Worm (Caenorhabditis elegans) whole organism, L1 larva: ENCODE results near the gene srsx-15.

Experiments
- C16A3.4 ChIP-seq: fragments of 150-350 bp; optimal IDR thresholded peaks from 2 replicates; lab custom pipeline; 2014; ENCODE audit warnings: missing biosample characterization, missing genetic modification characterization
- aha-1 ChIP-seq: fragments of 150-350 bp; optimal IDR thresholded peaks from 2 replicates; lab custom pipeline; 2014; ENCODE audit warnings: missing biosample characterization, missing genetic modification characterization
- alr-1 ChIP-seq: fragments of 200-800 bp; sonication (Bioruptor generic); optimal IDR thresholded peaks from 2 replicates; lab custom pipeline; 2018; ENCODE audit warnings: borderline replicate concordance, mild to moderate bottlenecking, missing genetic modification characterization, missing compliant biosample characterization
- aly-2 ChIP-seq: fragments of 150-350 bp; optimal IDR thresholded peaks from 2 replicates; lab custom pipeline; 2014; ENCODE audit warnings: missing biosample characterization, missing genetic modification characterization
- ama-1 ChIP-seq: fragments of 150-350 bp; optimal IDR thresholded peaks from 2 replicates; lab custom pipeline; 2014
- blmp-1 ChIP-seq: fragments of 150-350 bp; optimal IDR thresholded peaks from 2 replicates; lab custom pipeline; 2014; ENCODE audit warnings: missing biosample characterization, missing genetic modification characterization
- ceh-63 ChIP-seq: fragments of 200-800 bp; sonication (Bioruptor generic); optimal IDR thresholded peaks from 2 replicates; lab custom pipeline; 2018; ENCODE audit warnings: mild to moderate bottlenecking, missing genetic modification characterization, missing compliant biosample characterization
- ceh-8 ChIP-seq: fragments of 200-800 bp; sonication (Bioruptor generic); optimal IDR thresholded peaks from 2 replicates; lab custom pipeline; 2018; ENCODE audit warnings: mild to moderate bottlenecking, missing genetic modification characterization, moderate library complexity, missing compliant biosample characterization
- ceh-88 ChIP-seq: fragments of 200-800 bp; sonication (Bioruptor generic); IDR thresholded peaks from 2 replicates; pipeline ENCODE4 v1.3.6; 2022; ENCODE audit warnings: missing genetic modification characterization, missing compliant biosample characterization
- ceh-90 ChIP-seq: sonication (generic microtip); optimal IDR thresholded peaks from 2 replicates; lab custom pipeline; 2016; ENCODE audit warnings: missing genetic modification characterization, missing compliant biosample characterization
- ces-1 ChIP-seq: fragments of 150-350 bp; optimal IDR thresholded peaks from 2 replicates; lab custom pipeline; 2014; ENCODE audit warnings: missing biosample characterization, missing genetic modification reagents, missing genetic modification characterization
- dpl-1 ChIP-seq, 3 experiments: fragments of 150-350 bp in 2 of 3; sonication (generic microtip) in 1 of 3; optimal IDR thresholded peaks; 2 replicates each; lab custom pipeline; 2014 to 2017; ENCODE audit warnings: missing biosample characterization in 3 of 3, missing genetic modification characterization in 3 of 3, missing genetic modification reagents in 3 of 3
- dsc-1 ChIP-seq: sonication (generic microtip); optimal IDR thresholded peaks from 2 replicates; lab custom pipeline; 2016; ENCODE audit warnings: mild to moderate bottlenecking, missing genetic modification characterization, missing compliant biosample characterization
- efl-1 ChIP-seq, 4 experiments: fragments of 150-350 bp; optimal IDR thresholded peaks in 3 of 4; peaks in 1 of 4; 1 replicate in 1 of 4; 2 replicates in 3 of 4; lab custom pipeline; 2014; ENCODE audit warnings: missing biosample characterization in 2 of 4, missing genetic modification characterization in 2 of 4, missing genetic modification reagents in 2 of 4
- efl-3 ChIP-seq: fragments of 200-800 bp; sonication (Bioruptor generic); optimal IDR thresholded peaks from 2 replicates; lab custom pipeline; 2018; ENCODE audit warnings: mild to moderate bottlenecking, missing genetic modification characterization, missing compliant biosample characterization
- egl-13 ChIP-seq: sonication (generic microtip); optimal IDR thresholded peaks from 2 replicates; lab custom pipeline; 2016; ENCODE audit warnings: missing genotype, missing genetic modification reagents, missing genetic modification characterization, missing compliant biosample characterization
- egl-27 ChIP-seq, 2 experiments: fragments of 150-350 bp in 1 of 2; sonication (generic microtip); optimal IDR thresholded peaks; 3 replicates each; lab custom pipeline; 2017 to 2018; ENCODE audit warnings: missing biosample characterization in 2 of 2, missing genetic modification characterization in 2 of 2, missing genetic modification reagents in 2 of 2
- elt-2 ChIP-seq: sonication (generic microtip); optimal IDR thresholded peaks from 2 replicates; lab custom pipeline; 2016; ENCODE audit warnings: missing genetic modification characterization, mild to moderate bottlenecking, inconsistent platforms, missing compliant biosample characterization, missing genetic modification reagents
- elt-3 ChIP-seq, 6 experiments: fragments of 150-350 bp in 1 of 6; sonication (generic microtip); optimal IDR thresholded peaks; 2 replicates each; lab custom pipeline; 2017 to 2018; ENCODE audit warnings: missing biosample characterization in 6 of 6, missing genetic modification characterization in 6 of 6, inconsistent platforms in 1 of 6
- fkh-10 ChIP-seq: sonication (generic microtip); optimal IDR thresholded peaks from 2 replicates; lab custom pipeline; 2017; ENCODE audit warnings: missing biosample characterization, missing genetic modification reagents, missing genetic modification characterization
- fkh-4 ChIP-seq: sonication (generic microtip); optimal IDR thresholded peaks from 2 replicates; lab custom pipeline; 2016; ENCODE audit warnings: missing compliant biosample characterization, missing genetic modification characterization, borderline replicate concordance
- fos-1 ChIP-seq: fragments of 150-350 bp; optimal IDR thresholded peaks from 2 replicates; lab custom pipeline; 2014; ENCODE audit warnings: missing biosample characterization, missing genetic modification characterization
- grh-1 ChIP-seq: fragments of 200-800 bp; sonication (Bioruptor generic); IDR thresholded peaks from 2 replicates; pipeline ENCODE4 v1.3.6; 2022; ENCODE audit warnings: missing genetic modification reagents, missing genetic modification characterization, missing compliant biosample characterization
- hlh-17 ChIP-seq: fragments of 200-800 bp; sonication (Bioruptor generic); optimal IDR thresholded peaks from 2 replicates; lab custom pipeline; 2018; ENCODE audit warnings: missing genetic modification characterization, mild to moderate bottlenecking, missing compliant biosample characterization, moderate library complexity, borderline replicate concordance
- hlh-4 ChIP-seq: sonication (generic microtip); optimal IDR thresholded peaks from 2 replicates; lab custom pipeline; 2016; ENCODE audit warnings: mild to moderate bottlenecking, missing genetic modification characterization, missing compliant biosample characterization
- jun-1 ChIP-seq: fragments of 150-350 bp; optimal IDR thresholded peaks from 2 replicates; lab custom pipeline; 2014; ENCODE audit warnings: missing biosample characterization, missing genetic modification reagents, missing genetic modification characterization
- lin-35 ChIP-seq, 2 experiments: fragments of 150-350 bp; optimal IDR thresholded peaks; 2 replicates each; lab custom pipeline; 2014; ENCODE audit warnings: missing biosample characterization in 2 of 2, missing genetic modification characterization in 2 of 2, missing genetic modification reagents in 2 of 2
- lin-39 ChIP-seq: fragments of 150-350 bp; optimal IDR thresholded peaks from 2 replicates; lab custom pipeline; 2014; ENCODE audit warnings: missing biosample characterization, missing genetic modification reagents, missing genetic modification characterization
- lir-3 ChIP-seq: sonication (generic microtip); optimal IDR thresholded peaks from 2 replicates; lab custom pipeline; 2016; ENCODE audit warnings: mild to moderate bottlenecking, missing genetic modification characterization, moderate library complexity, missing compliant biosample characterization; ENCODE audit not compliant: poor library complexity
- lsy-2 ChIP-seq, 2 experiments: fragments of 150-350 bp; optimal IDR thresholded peaks; 2 replicates each; lab custom pipeline; 2014; ENCODE audit warnings: missing biosample characterization in 2 of 2, missing genetic modification characterization in 2 of 2
- mab-9 ChIP-seq: fragments of 200-800 bp; sonication (Bioruptor generic); IDR thresholded peaks from 2 replicates; pipeline ENCODE4 v1.3.6; 2022; ENCODE audit warnings: missing genetic modification reagents, missing genetic modification characterization, missing compliant biosample characterization
- mep-1 ChIP-seq: fragments of 150-350 bp; optimal IDR thresholded peaks from 2 replicates; lab custom pipeline; 2014; ENCODE audit warnings: missing biosample characterization, missing genetic modification characterization
- nhr-12 ChIP-seq: sonication (generic microtip); optimal IDR thresholded peaks from 2 replicates; lab custom pipeline; 2017; ENCODE audit warnings: missing biosample characterization, missing genetic modification characterization
- nhr-20 ChIP-seq: sonication (generic microtip); optimal IDR thresholded peaks from 2 replicates; lab custom pipeline; 2016; ENCODE audit warnings: mild to moderate bottlenecking, missing genetic modification characterization, missing compliant biosample characterization
- nhr-28 ChIP-seq: fragments of 150-350 bp; optimal IDR thresholded peaks from 2 replicates; lab custom pipeline; 2014; ENCODE audit warnings: missing biosample characterization, missing genetic modification characterization
- nhr-77 ChIP-seq: fragments of 150-350 bp; optimal IDR thresholded peaks from 2 replicates; lab custom pipeline; 2014; ENCODE audit warnings: missing biosample characterization, missing genetic modification characterization
- nhr-90 ChIP-seq: sonication (generic microtip); optimal IDR thresholded peaks from 2 replicates; lab custom pipeline; 2016; ENCODE audit warnings: mild to moderate bottlenecking, missing genetic modification characterization, missing compliant biosample characterization; ENCODE audit not compliant: poor library complexity
- snpc-4 ChIP-seq: fragments of 150-350 bp; optimal IDR thresholded peaks from 2 replicates; lab custom pipeline; 2014; ENCODE audit warnings: missing biosample characterization, missing genetic modification characterization
- snu-23 ChIP-seq: sonication (generic microtip); optimal IDR thresholded peaks from 2 replicates; lab custom pipeline; 2016; ENCODE audit warnings: missing genetic modification characterization, missing compliant biosample characterization
- sox-4 ChIP-seq: sonication (generic microtip); optimal IDR thresholded peaks from 2 replicates; lab custom pipeline; 2016; ENCODE audit warnings: missing genetic modification characterization, missing compliant biosample characterization
- sptf-1 ChIP-seq: fragments of 150-350 bp; optimal IDR thresholded peaks from 2 replicates; lab custom pipeline; 2014; ENCODE audit warnings: missing biosample characterization, missing genetic modification characterization
- swsn-7 ChIP-seq: sonication (generic microtip); optimal IDR thresholded peaks from 2 replicates; lab custom pipeline; 2016; ENCODE audit warnings: missing genetic modification characterization, missing compliant biosample characterization
- tbx-2 ChIP-seq: sonication (generic microtip); optimal IDR thresholded peaks from 2 replicates; lab custom pipeline; 2016; ENCODE audit warnings: missing genetic modification characterization, missing compliant biosample characterization
- tlp-1 ChIP-seq: fragments of 150-350 bp; optimal IDR thresholded peaks from 2 replicates; lab custom pipeline; 2014; ENCODE audit warnings: missing biosample characterization, missing genetic modification characterization
- unc-130 ChIP-seq: fragments of 150-350 bp; optimal IDR thresholded peaks from 2 replicates; lab custom pipeline; 2017; ENCODE audit warnings: missing biosample characterization, missing genetic modification characterization, inconsistent platforms
- unc-62 ChIP-seq: fragments of 150-350 bp; optimal IDR thresholded peaks from 2 replicates; lab custom pipeline; 2014; ENCODE audit warnings: missing biosample characterization, missing genetic modification reagents, missing genetic modification characterization
- unc-86 ChIP-seq: sonication (generic microtip); optimal IDR thresholded peaks from 2 replicates; lab custom pipeline; 2016; ENCODE audit warnings: missing genetic modification characterization, missing compliant biosample characterization
- unc-98 ChIP-seq: fragments of 200-800 bp; sonication (Bioruptor generic); IDR thresholded peaks from 2 replicates; pipeline ENCODE4 v1.3.6; 2022; ENCODE audit warnings: missing genetic modification characterization, missing compliant biosample characterization
- zip-4 ChIP-seq: fragments of 200-800 bp; sonication (Bioruptor generic); optimal IDR thresholded peaks from 2 replicates; lab custom pipeline; 2018; ENCODE audit warnings: mild to moderate bottlenecking, missing genetic modification characterization, moderate library complexity, missing compliant biosample characterization
- ztf-4 ChIP-seq: fragments of 150-350 bp; optimal IDR thresholded peaks from 2 replicates; lab custom pipeline; 2014; ENCODE audit warnings: missing biosample characterization, missing genetic modification characterization

The srsx-15 gene

DNA sequence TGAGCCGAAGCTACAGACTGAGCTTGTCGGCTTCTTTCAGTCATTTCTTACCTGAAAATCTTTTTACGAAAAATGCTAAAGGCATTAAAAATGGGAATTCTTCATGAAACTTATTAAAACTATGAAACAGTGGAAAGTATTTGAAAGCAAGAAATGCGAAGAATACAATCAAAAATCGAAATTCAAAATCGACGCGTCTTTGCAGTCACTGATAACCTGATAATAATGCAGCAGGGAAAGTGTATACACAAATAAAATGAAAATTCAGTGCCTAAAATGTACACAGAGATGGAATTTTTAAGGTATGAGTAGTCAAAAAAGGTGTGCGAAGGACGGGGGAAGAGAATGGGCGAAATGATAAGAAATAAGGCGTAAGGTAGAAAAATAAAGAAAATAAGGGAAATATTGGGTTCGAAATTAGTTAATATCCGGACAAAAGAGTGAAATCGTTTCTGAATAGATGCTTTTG lies 9.0 kb downstream of the srsx-15 start, which contains the start of gene C39H7.4:
TSS of gene C39H7.4 (minus strand) at position 51 of the 469 bp plus-strand sequence.
- no peak for TF ChIP-seq unc-62 (GFP tag; lab: Kevin White, UChicago)
- TF ChIP-seq elt-2 (tag; lab: Kevin White, UChicago): peak; percentile 55

DNA sequence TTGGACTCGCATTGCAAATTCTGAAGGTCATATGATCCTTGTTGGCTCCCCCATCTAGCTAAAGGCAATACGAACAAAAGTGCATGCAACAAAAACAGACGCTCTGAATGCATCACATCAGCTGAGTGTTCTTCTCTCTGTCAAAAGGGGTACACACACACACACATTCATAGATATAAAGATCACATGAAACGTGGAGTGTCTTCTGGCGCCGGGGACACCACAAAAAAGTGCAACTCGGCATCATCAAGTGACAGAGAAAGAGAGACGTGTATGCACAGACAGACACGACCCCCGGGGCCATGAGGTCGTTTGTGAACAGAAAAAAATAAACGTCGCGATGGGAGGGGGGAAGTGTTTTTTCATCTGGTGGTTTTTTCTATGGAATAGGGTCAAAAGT lies 16.3 kb downstream of the srsx-15 start:
- TF ChIP-seq tbx-2: peak; percentile 38
- no peak for TF ChIP-seq ceh-88 (GFP tag; lab: Robert Waterston, UW)
- no peak for TF ChIP-seq hlh-17 (GFP tag; lab: Kevin White, UChicago)
- no peak for TF ChIP-seq fos-1 (tag; lab: Kevin White, UChicago)
- no peak for TF ChIP-seq tlp-1 (tag; lab: Kevin White, UChicago)
- no peak for TF ChIP-seq egl-27 (tag; optimal IDR thresholded peaks at IDR 0.05; lab: Kevin White, UChicago)
- peak; percentile 18 for TF ChIP-seq ceh-8 (GFP tag; lab: Kevin White, UChicago)
- TF ChIP-seq lin-35 (GFP tag; optimal IDR thresholded peaks at IDR 0.05; lab: Kevin White, UChicago): peak; percentile 60 to 63
- TF ChIP-seq unc-130 (tag; lab: Kevin White, UChicago): no peak
- TF ChIP-seq sox-4 (tag; lab: Kevin White, UChicago): no peak
- no peak for TF ChIP-seq ceh-63 (GFP tag; lab: Kevin White, UChicago)
- TF ChIP-seq ama-1: peak; percentile 48
- TF ChIP-seq grh-1 (GFP tag; lab: Robert Waterston, UW): no peak
- peak; percentile 39 to 68 for TF ChIP-seq lsy-2 (tag; optimal IDR thresholded peaks at IDR 0.05; lab: Kevin White, UChicago)
- no peak for TF ChIP-seq lin-39
- peak; percentile 44 for TF ChIP-seq snpc-4 (tag; lab: Kevin White, UChicago)
- peak; percentile 31 for TF ChIP-seq jun-1
- TF ChIP-seq lir-3 (tag; lab: Kevin White, UChicago): peak; percentile 12
- TF ChIP-seq blmp-1: no peak
- no peak for TF ChIP-seq fkh-4 (tag; lab: Kevin White, UChicago)
- no peak for TF ChIP-seq mab-9 (GFP tag; lab: Robert Waterston, UW)
- no peak for TF ChIP-seq egl-13 (tag; lab: Kevin White, UChicago)
- peak in 1 of 3 experiments; percentile 46 for TF ChIP-seq dpl-1 (GFP tag; optimal IDR thresholded peaks at IDR 0.05; lab: Kevin White, UChicago)
- no peak for TF ChIP-seq nhr-12 (tag; lab: Kevin White, UChicago)
- TF ChIP-seq dsc-1 (tag; lab: Kevin White, UChicago): peak; percentile 36
- peak; percentile 19 for TF ChIP-seq unc-86
- peak; percentile 26 for TF ChIP-seq fkh-10 (GFP tag; lab: Kevin White, UChicago)
- peak; percentile 73 for TF ChIP-seq mep-1 (tag; lab: Kevin White, UChicago)
- peak; percentile 46 for TF ChIP-seq nhr-77
- TF ChIP-seq efl-3 (GFP tag; lab: Kevin White, UChicago): no peak
- peak; percentile 44 for TF ChIP-seq swsn-7 (tag; lab: Kevin White, UChicago)
- TF ChIP-seq efl-1 (optimal IDR thresholded peaks at IDR 0.05; lab: Kevin White, UChicago): peak; percentile 33 to 35
- TF ChIP-seq efl-1 (GFP tag; optimal IDR thresholded peaks at IDR 0.05 in 1 of 2; lab: Kevin White, UChicago): peak; percentile 4 to 92
- TF ChIP-seq ztf-4: peak; percentile 80
- TF ChIP-seq nhr-20 (tag; lab: Kevin White, UChicago): peak; percentile 39
- no peak for TF ChIP-seq sptf-1
- TF ChIP-seq zip-4 (GFP tag; lab: Kevin White, UChicago): no peak
- no peak for TF ChIP-seq alr-1 (tag; lab: Kevin White, UChicago)
- peak; percentile 54 for TF ChIP-seq snu-23 (GFP tag; lab: Kevin White, UChicago)
- no peak for TF ChIP-seq ces-1 (GFP tag; lab: Kevin White, UChicago)
- no peak for TF ChIP-seq unc-62 (GFP tag; lab: Kevin White, UChicago)
- TF ChIP-seq nhr-28 (tag; lab: Kevin White, UChicago): no peak
- TF ChIP-seq unc-98 (GFP tag; lab: Robert Waterston, UW): no peak
- no peak for TF ChIP-seq hlh-4 (tag; lab: Kevin White, UChicago)
- TF ChIP-seq C16A3.4 (tag; lab: Kevin White, UChicago): peak; percentile 64
- TF ChIP-seq nhr-90 (tag; lab: Kevin White, UChicago): no peak
- TF ChIP-seq ceh-90: no peak
- no peak for TF ChIP-seq elt-3 (tag; optimal IDR thresholded peaks at IDR 0.05; lab: Kevin White, UChicago)
- TF ChIP-seq aha-1 (tag; lab: Kevin White, UChicago): no peak
- TF ChIP-seq aly-2 (tag; lab: Kevin White, UChicago): no peak
